Fruit fly (Drosophila melanogaster): Measurements from ENCODE around the gene CG9377.

CG9377 gene

dm6 chr2L:13373435-13374242, 12.3 kb upstream of the CG9377 start, which contains the start of the genes Bdp1 and CG6565 (continued):
- TF ChIP-seq hkb (optimal IDR thresholded peaks at IDR 0.05): peak; percentile 91
- peak; percentile 93 for TF ChIP-seq hkb (GFP tag; IDR thresholded peaks at IDR 0.05)
- TF ChIP-seq slp2 (GFP tag; optimal IDR thresholded peaks at IDR 0.05): peak; percentile 99
- peak; percentile 91 for TF ChIP-seq CG6175 (GFP tag; IDR thresholded peaks at IDR 0.05)
- TF ChIP-seq CG13894 (tag; optimal IDR thresholded peaks at IDR 0.05): peak; percentile 94
- peak; percentile 88 for TF ChIP-seq schlank (tag; optimal IDR thresholded peaks at IDR 0.05)
- peak; percentile 97 for TF ChIP-seq Mad (GFP tag; optimal IDR thresholded peaks at IDR 0.05)
- TF ChIP-seq CG7556 (GFP tag; optimal IDR thresholded peaks at IDR 0.05): peak; percentile 98
- peak; percentile 97 for TF ChIP-seq ab (GFP tag; optimal IDR thresholded peaks at IDR 0.05)
- TF ChIP-seq Opbp (GFP tag; IDR thresholded peaks at IDR 0.05; ENCODE audit: partially characterized antibody): no peak
- TF ChIP-seq CG3407 (GFP tag; optimal IDR thresholded peaks at IDR 0.05): peak; percentile 94
- TF ChIP-seq pnt (GFP tag; optimal IDR thresholded peaks at IDR 0.05): peak; percentile 99
- peak; percentile 54 to 94 for TF ChIP-seq tll (GFP tag; optimal IDR thresholded peaks at IDR 0.05)
- no peak for TF ChIP-seq Trl (optimal IDR thresholded peaks at IDR 0.05)
- TF ChIP-seq Trl (GFP tag; optimal IDR thresholded peaks at IDR 0.05): peak; percentile 98
- 0 out of 4 replicates have a peak, but pooled peaks have one; percentile 29 for TF ChIP-seq Dll (GFP tag; IDR thresholded peaks at IDR 0.05; ENCODE audit: partially characterized antibody)
- peak; percentile 100 for TF ChIP-seq Ets65A (GFP tag)
- TF ChIP-seq CG7987 (GFP tag; optimal IDR thresholded peaks at IDR 0.05): peak; percentile 85
- TF ChIP-seq CG16863 (GFP tag; optimal IDR thresholded peaks at IDR 0.05): peak; percentile 98
- peak; percentile 76 for TF ChIP-seq CG1024 (GFP tag; IDR thresholded peaks at IDR 0.05)
- TF ChIP-seq Xbp1 (GFP tag; optimal IDR thresholded peaks at IDR 0.05): peak; percentile 99
- TF ChIP-seq CG17359 (tag; optimal IDR thresholded peaks at IDR 0.05): peak; percentile 95
- peak; percentile 75 for TF ChIP-seq tap (tag; optimal IDR thresholded peaks at IDR 0.05)
- peak; percentile 86 for TF ChIP-seq CG6683 (GFP tag; optimal IDR thresholded peaks at IDR 0.05)
- TF ChIP-seq salm (tag; optimal IDR thresholded peaks at IDR 0.05): peak; percentile 88
- no peak for TF ChIP-seq Tbp (GFP tag; optimal IDR thresholded peaks at IDR 0.05)
- peak; percentile 98 for TF ChIP-seq lmd (GFP tag; IDR thresholded peaks at IDR 0.05)
- peak; percentile 91 for TF ChIP-seq chm (GFP tag; IDR thresholded peaks at IDR 0.05)
- peak; percentile 76 for TF ChIP-seq CG14965 (GFP tag; optimal IDR thresholded peaks at IDR 0.05; ENCODE audit: borderline replicate concordance)
- peak; percentile 95 for TF ChIP-seq ERR (GFP tag; optimal IDR thresholded peaks at IDR 0.05)
- TF ChIP-seq slou (GFP tag; optimal IDR thresholded peaks at IDR 0.05): peak; percentile 98
- TF ChIP-seq CG34422 (GFP tag; IDR thresholded peaks at IDR 0.05): peak; percentile 96
- peak; percentile 59 for TF ChIP-seq MTF-1 (GFP tag; optimal IDR thresholded peaks at IDR 0.05; ENCODE audit: borderline replicate concordance)
- TF ChIP-seq trh (GFP tag; optimal IDR thresholded peaks at IDR 0.05): peak; percentile 96
- peak; percentile 95 for TF ChIP-seq CG13296 (GFP tag; optimal IDR thresholded peaks at IDR 0.05)
- TF ChIP-seq Dref (GFP tag; IDR thresholded peaks at IDR 0.05): peak; percentile 26; the same call in 1 of the 2 replicates
- TF ChIP-seq CG9876 (GFP tag; optimal IDR thresholded peaks at IDR 0.05): peak; percentile 97
- peak; percentile 96 for TF ChIP-seq CG18764 (GFP tag; optimal IDR thresholded peaks at IDR 0.05)
- TF ChIP-seq CG16815 (GFP tag; optimal IDR thresholded peaks at IDR 0.05): peak; percentile 99
- TF ChIP-seq sima (GFP tag; optimal IDR thresholded peaks at IDR 0.05): peak; percentile 91
- peak; percentile 97 for TF ChIP-seq Aef1 (GFP tag; IDR thresholded peaks at IDR 0.05)
- TF ChIP-seq CG1647 (GFP tag; optimal IDR thresholded peaks at IDR 0.05): peak; percentile 98
- no peak for TF ChIP-seq tna (GFP tag; IDR thresholded peaks at IDR 0.05; ENCODE audit: partially characterized antibody)
- peak; percentile 82 for TF ChIP-seq sens-2 (GFP tag; IDR thresholded peaks at IDR 0.05)
- peak; percentile 92 for TF ChIP-seq Elba2 (GFP tag; optimal IDR thresholded peaks at IDR 0.05)
- peak; percentile 95 for TF ChIP-seq fd3F (GFP tag; optimal IDR thresholded peaks at IDR 0.05)
- TF ChIP-seq kay (GFP tag; optimal IDR thresholded peaks at IDR 0.05): peak; percentile 95
- TF ChIP-seq Xrp1 (GFP tag; IDR thresholded peaks at IDR 0.05): peak; percentile 96
- peak; percentile 88 for TF ChIP-seq CG17612 (GFP tag; IDR thresholded peaks at IDR 0.05)
- TF ChIP-seq Doc3 (GFP tag; IDR thresholded peaks at IDR 0.05; ENCODE audit: partially characterized antibody): no peak

Data from whole organism, embryonic.